Worm (Caenorhabditis elegans) whole organism, L1 larva: ENCODE results near the gene C16C10.9.

Experiments
- C04F5.9 ChIP-seq: sonication (generic microtip); optimal IDR thresholded peaks from 2 replicates; lab custom pipeline; 2016; ENCODE audit warnings: missing genetic modification characterization, missing compliant biosample characterization
- C16A3.4 ChIP-seq: fragments of 150-350 bp; optimal IDR thresholded peaks from 2 replicates; lab custom pipeline; 2014; ENCODE audit warnings: missing biosample characterization, missing genetic modification characterization
- Y116A8C.19 ChIP-seq: sonication (generic microtip); optimal IDR thresholded peaks from 2 replicates; lab custom pipeline; 2016; ENCODE audit warnings: missing compliant biosample characterization, missing genetic modification characterization, borderline replicate concordance
- aha-1 ChIP-seq: fragments of 150-350 bp; optimal IDR thresholded peaks from 2 replicates; lab custom pipeline; 2014; ENCODE audit warnings: missing biosample characterization, missing genetic modification characterization
- alr-1 ChIP-seq: fragments of 200-800 bp; sonication (Bioruptor generic); optimal IDR thresholded peaks from 2 replicates; lab custom pipeline; 2018; ENCODE audit warnings: borderline replicate concordance, mild to moderate bottlenecking, missing genetic modification characterization, missing compliant biosample characterization
- aly-2 ChIP-seq: fragments of 150-350 bp; optimal IDR thresholded peaks from 2 replicates; lab custom pipeline; 2014; ENCODE audit warnings: missing biosample characterization, missing genetic modification characterization
- ama-1 ChIP-seq: fragments of 150-350 bp; optimal IDR thresholded peaks from 2 replicates; lab custom pipeline; 2014
- ceh-63 ChIP-seq: fragments of 200-800 bp; sonication (Bioruptor generic); optimal IDR thresholded peaks from 2 replicates; lab custom pipeline; 2018; ENCODE audit warnings: mild to moderate bottlenecking, missing genetic modification characterization, missing compliant biosample characterization
- ceh-8 ChIP-seq: fragments of 200-800 bp; sonication (Bioruptor generic); optimal IDR thresholded peaks from 2 replicates; lab custom pipeline; 2018; ENCODE audit warnings: mild to moderate bottlenecking, missing genetic modification characterization, moderate library complexity, missing compliant biosample characterization
- ceh-82 ChIP-seq, 3 experiments: fragments of 150-350 bp in 1 of 3; sonication (generic microtip) in 2 of 3; optimal IDR thresholded peaks; 2 replicates each; lab custom pipeline; 2014 to 2017; ENCODE audit warnings: missing biosample characterization in 3 of 3, missing genetic modification characterization in 3 of 3
- dsc-1 ChIP-seq: sonication (generic microtip); optimal IDR thresholded peaks from 2 replicates; lab custom pipeline; 2016; ENCODE audit warnings: mild to moderate bottlenecking, missing genetic modification characterization, missing compliant biosample characterization
- efl-1 ChIP-seq, 4 experiments: fragments of 150-350 bp; optimal IDR thresholded peaks in 3 of 4; peaks in 1 of 4; 1 replicate in 1 of 4; 2 replicates in 3 of 4; lab custom pipeline; 2014; ENCODE audit warnings: missing biosample characterization in 2 of 4, missing genetic modification characterization in 2 of 4, missing genetic modification reagents in 2 of 4
- efl-3 ChIP-seq: fragments of 200-800 bp; sonication (Bioruptor generic); optimal IDR thresholded peaks from 2 replicates; lab custom pipeline; 2018; ENCODE audit warnings: mild to moderate bottlenecking, missing genetic modification characterization, missing compliant biosample characterization
- elt-3 ChIP-seq, 6 experiments: fragments of 150-350 bp in 1 of 6; sonication (generic microtip); optimal IDR thresholded peaks; 2 replicates each; lab custom pipeline; 2017 to 2018; ENCODE audit warnings: missing biosample characterization in 6 of 6, missing genetic modification characterization in 6 of 6, inconsistent platforms in 1 of 6
- fkh-10 ChIP-seq: sonication (generic microtip); optimal IDR thresholded peaks from 2 replicates; lab custom pipeline; 2017; ENCODE audit warnings: missing biosample characterization, missing genetic modification reagents, missing genetic modification characterization
- fkh-8 ChIP-seq: sonication (generic microtip); optimal IDR thresholded peaks from 2 replicates; lab custom pipeline; 2016; ENCODE audit warnings: mild to moderate bottlenecking, missing genetic modification characterization, missing compliant biosample characterization
- fos-1 ChIP-seq: fragments of 150-350 bp; optimal IDR thresholded peaks from 2 replicates; lab custom pipeline; 2014; ENCODE audit warnings: missing biosample characterization, missing genetic modification characterization
- irx-1 ChIP-seq: sonication (generic microtip); optimal IDR thresholded peaks from 2 replicates; lab custom pipeline; 2016; ENCODE audit warnings: missing genetic modification characterization, missing compliant biosample characterization
- isw-1 ChIP-seq: fragments of 200-800 bp; sonication (Bioruptor generic); IDR thresholded peaks from 2 replicates; pipeline ENCODE4 v1.3.6; 2022; ENCODE audit warnings: missing genetic modification characterization, missing compliant biosample characterization
- lin-14 ChIP-seq: fragments of 200-800 bp; sonication (Bioruptor generic); optimal IDR thresholded peaks from 2 replicates; lab custom pipeline; 2018; ENCODE audit warnings: mild to moderate bottlenecking, missing genetic modification characterization, moderate library complexity, missing compliant biosample characterization
- lin-35 ChIP-seq, 2 experiments: fragments of 150-350 bp; optimal IDR thresholded peaks; 2 replicates each; lab custom pipeline; 2014; ENCODE audit warnings: missing biosample characterization in 2 of 2, missing genetic modification characterization in 2 of 2, missing genetic modification reagents in 2 of 2
- lin-39 ChIP-seq: fragments of 150-350 bp; optimal IDR thresholded peaks from 2 replicates; lab custom pipeline; 2014; ENCODE audit warnings: missing biosample characterization, missing genetic modification reagents, missing genetic modification characterization
- lir-3 ChIP-seq: sonication (generic microtip); optimal IDR thresholded peaks from 2 replicates; lab custom pipeline; 2016; ENCODE audit warnings: mild to moderate bottlenecking, missing genetic modification characterization, moderate library complexity, missing compliant biosample characterization; ENCODE audit not compliant: poor library complexity
- mab-9 ChIP-seq: fragments of 200-800 bp; sonication (Bioruptor generic); IDR thresholded peaks from 2 replicates; pipeline ENCODE4 v1.3.6; 2022; ENCODE audit warnings: missing genetic modification reagents, missing genetic modification characterization, missing compliant biosample characterization
- mdl-1 ChIP-seq, 2 experiments: fragments of 150-350 bp; optimal IDR thresholded peaks; 2 replicates each; lab custom pipeline; 2014 to 2017; ENCODE audit warnings: missing biosample characterization in 2 of 2, missing genetic modification characterization in 2 of 2, inconsistent platforms in 1 of 2
- mef-2 ChIP-seq: fragments of 150-350 bp; optimal IDR thresholded peaks from 2 replicates; lab custom pipeline; 2014; ENCODE audit warnings: missing biosample characterization, missing genetic modification characterization
- nhr-11 ChIP-seq: fragments of 150-350 bp; optimal IDR thresholded peaks from 2 replicates; lab custom pipeline; 2014; ENCODE audit warnings: missing biosample characterization, missing genetic modification characterization
- nhr-12 ChIP-seq: sonication (generic microtip); optimal IDR thresholded peaks from 2 replicates; lab custom pipeline; 2017; ENCODE audit warnings: missing biosample characterization, missing genetic modification characterization
- nhr-19 ChIP-seq: fragments of 200-800 bp; sonication (Bioruptor generic); conservative IDR thresholded peaks from 2 replicates; pipeline ENCODE4 v1.3.6; 2022; ENCODE audit warnings: missing genetic modification characterization, missing compliant biosample characterization
- nhr-20 ChIP-seq: sonication (generic microtip); optimal IDR thresholded peaks from 2 replicates; lab custom pipeline; 2016; ENCODE audit warnings: mild to moderate bottlenecking, missing genetic modification characterization, missing compliant biosample characterization
- nhr-237 ChIP-seq: fragments of 150-350 bp; optimal IDR thresholded peaks from 2 replicates; lab custom pipeline; 2014; ENCODE audit warnings: missing biosample characterization, missing genetic modification characterization
- nhr-71 ChIP-seq: sonication (generic microtip); optimal IDR thresholded peaks from 2 replicates; lab custom pipeline; 2016; ENCODE audit warnings: mild to moderate bottlenecking, missing genetic modification characterization, moderate library complexity, missing compliant biosample characterization
- nhr-77 ChIP-seq: fragments of 150-350 bp; optimal IDR thresholded peaks from 2 replicates; lab custom pipeline; 2014; ENCODE audit warnings: missing biosample characterization, missing genetic modification characterization
- nhr-84 ChIP-seq: sonication (generic microtip); optimal IDR thresholded peaks from 2 replicates; lab custom pipeline; 2017; ENCODE audit warnings: missing biosample characterization, missing genetic modification characterization
- nhr-90 ChIP-seq: sonication (generic microtip); optimal IDR thresholded peaks from 2 replicates; lab custom pipeline; 2016; ENCODE audit warnings: mild to moderate bottlenecking, missing genetic modification characterization, missing compliant biosample characterization; ENCODE audit not compliant: poor library complexity
- pag-3 ChIP-seq: sonication (generic microtip); optimal IDR thresholded peaks from 2 replicates; lab custom pipeline; 2017; ENCODE audit warnings: missing genetic modification characterization, mild to moderate bottlenecking, missing compliant biosample characterization, antibody characterized with exemption, borderline replicate concordance; ENCODE audit not compliant: insufficient read depth
- pax-3 ChIP-seq: fragments of 200-800 bp; sonication (Bioruptor generic); optimal IDR thresholded peaks from 2 replicates; lab custom pipeline; 2018; ENCODE audit warnings: mild to moderate bottlenecking, missing genetic modification characterization, moderate library complexity, missing compliant biosample characterization
- pqm-1 ChIP-seq: sonication (generic microtip); optimal IDR thresholded peaks from 3 replicates; lab custom pipeline; 2017; ENCODE audit warnings: missing biosample characterization, missing genetic modification characterization
- rnt-1 ChIP-seq: sonication (generic microtip); optimal IDR thresholded peaks from 2 replicates; lab custom pipeline; 2016; ENCODE audit warnings: mild to moderate bottlenecking, missing genetic modification characterization, moderate library complexity, missing compliant biosample characterization
- snpc-4 ChIP-seq: fragments of 150-350 bp; optimal IDR thresholded peaks from 2 replicates; lab custom pipeline; 2014; ENCODE audit warnings: missing biosample characterization, missing genetic modification characterization
- snu-23 ChIP-seq: sonication (generic microtip); optimal IDR thresholded peaks from 2 replicates; lab custom pipeline; 2016; ENCODE audit warnings: missing genetic modification characterization, missing compliant biosample characterization
- sptf-1 ChIP-seq: fragments of 150-350 bp; optimal IDR thresholded peaks from 2 replicates; lab custom pipeline; 2014; ENCODE audit warnings: missing biosample characterization, missing genetic modification characterization
- sup-37 ChIP-seq: fragments of 200-800 bp; sonication (Bioruptor generic); optimal IDR thresholded peaks from 2 replicates; lab custom pipeline; 2018; ENCODE audit warnings: mild to moderate bottlenecking, missing genetic modification characterization, missing compliant biosample characterization
- swsn-7 ChIP-seq: sonication (generic microtip); optimal IDR thresholded peaks from 2 replicates; lab custom pipeline; 2016; ENCODE audit warnings: missing genetic modification characterization, missing compliant biosample characterization
- tbx-2 ChIP-seq: sonication (generic microtip); optimal IDR thresholded peaks from 2 replicates; lab custom pipeline; 2016; ENCODE audit warnings: missing genetic modification characterization, missing compliant biosample characterization
- unc-130 ChIP-seq: fragments of 150-350 bp; optimal IDR thresholded peaks from 2 replicates; lab custom pipeline; 2017; ENCODE audit warnings: missing biosample characterization, missing genetic modification characterization, inconsistent platforms
- unc-62 ChIP-seq: fragments of 150-350 bp; optimal IDR thresholded peaks from 2 replicates; lab custom pipeline; 2014; ENCODE audit warnings: missing biosample characterization, missing genetic modification reagents, missing genetic modification characterization
- unc-98 ChIP-seq: fragments of 200-800 bp; sonication (Bioruptor generic); IDR thresholded peaks from 2 replicates; pipeline ENCODE4 v1.3.6; 2022; ENCODE audit warnings: missing genetic modification characterization, missing compliant biosample characterization
- ztf-4 ChIP-seq: fragments of 150-350 bp; optimal IDR thresholded peaks from 2 replicates; lab custom pipeline; 2014; ENCODE audit warnings: missing biosample characterization, missing genetic modification characterization

Gene C16C10.9

ce11 chrIII:4204072-4204471 lies 46.9 kb upstream of the C16C10.9 start, which contains the start of the genes pelo-1 and R74.7 (continued):
- TF ChIP-seq mab-9 (GFP tag; lab: Robert Waterston, UW) (no peak), snpc-4 (no peak), ceh-82 (tag; optimal IDR thresholded peaks at IDR 0.05; lab: Kevin White, UChicago) (peak in 2 of 3 experiments; percentile 11 to 38), nhr-84 (tag; lab: Kevin White, UChicago) (no peak), nhr-20 (tag; lab: Kevin White, UChicago) (peak; percentile 1), C16A3.4 (tag; lab: Kevin White, UChicago) (no peak), C04F5.9 (tag; lab: Kevin White, UChicago) (no peak), pag-3 (tag; lab: Kevin White, UChicago) (no peak), tbx-2 (tag; lab: Kevin White, UChicago) (no peak), mef-2 (no peak), aly-2 (tag; lab: Kevin White, UChicago) (no peak), nhr-19 (GFP tag; lab: Robert Waterston, UW) (no peak), efl-1 (optimal IDR thresholded peaks at IDR 0.05; lab: Kevin White, UChicago) (peak; percentile 19 to 33), efl-1 (GFP tag; optimal IDR thresholded peaks at IDR 0.05 in 1 of 2; lab: Kevin White, UChicago) (peak in 1 of 2 experiments; percentile 25), irx-1 (no peak), elt-3 (tag; optimal IDR thresholded peaks at IDR 0.05; lab: Kevin White, UChicago) (no peak), fkh-8 (tag; lab: Kevin White, UChicago) (peak; percentile 36), lir-3 (no peak), nhr-11 (tag; lab: Kevin White, UChicago) (no peak), mdl-1 (tag; optimal IDR thresholded peaks at IDR 0.05; lab: Kevin White, UChicago) (no peak), sup-37 (GFP tag; lab: Kevin White, UChicago) (no peak), nhr-12 (tag; lab: Kevin White, UChicago) (no peak), sptf-1 (no peak), alr-1 (tag; lab: Kevin White, UChicago) (no peak), nhr-237 (tag; lab: Kevin White, UChicago) (no peak), nhr-77 (tag; lab: Kevin White, UChicago) (no peak), rnt-1 (no peak), swsn-7 (tag; lab: Kevin White, UChicago) (peak; percentile 2), nhr-71 (tag; lab: Kevin White, UChicago) (peak; percentile 41), unc-62 (GFP tag; lab: Kevin White, UChicago) (no peak), snu-23 (GFP tag; lab: Kevin White, UChicago) (peak; percentile 18), unc-98 (no peak), fkh-10 (GFP tag; lab: Kevin White, UChicago) (no peak), ztf-4 (tag; lab: Kevin White, UChicago) (no peak), pqm-1 (tag; lab: Kevin White, UChicago) (no peak), pax-3 (tag; lab: Kevin White, UChicago) (no peak), dsc-1 (tag; lab: Kevin White, UChicago) (no peak), Y116A8C.19 (tag; lab: Kevin White, UChicago) (no peak), ama-1 (no peak), lin-14 (GFP tag; lab: Kevin White, UChicago) (peak; percentile 36)

ce11 chrIII:4196988-4197384 lies 39.8 kb upstream of the C16C10.9 start, which contains the start of gene asd-1:
TSS of gene asd-1 (plus strand) at chrIII:4197285.
- TF ChIP-seq aly-2 (tag; lab: Kevin White, UChicago): no peak
- no peak for TF ChIP-seq nhr-90 (tag; lab: Kevin White, UChicago)
- TF ChIP-seq unc-98: no peak
- TF ChIP-seq ceh-63 (GFP tag; lab: Kevin White, UChicago): no peak
- TF ChIP-seq unc-130 (tag; lab: Kevin White, UChicago): no peak
- no peak for TF ChIP-seq fos-1 (tag; lab: Kevin White, UChicago)
- TF ChIP-seq ceh-8 (GFP tag; lab: Kevin White, UChicago): no peak
- TF ChIP-seq rnt-1: no peak
- TF ChIP-seq alr-1 (tag; lab: Kevin White, UChicago): no peak
- TF ChIP-seq isw-1 (GFP tag; lab: Robert Waterston, UW): no peak
- TF ChIP-seq efl-3 (GFP tag; lab: Kevin White, UChicago): no peak
- TF ChIP-seq aha-1 (tag; lab: Kevin White, UChicago): no peak
- no peak for TF ChIP-seq C04F5.9 (tag; lab: Kevin White, UChicago)
- TF ChIP-seq lin-35 (GFP tag; optimal IDR thresholded peaks at IDR 0.05; lab: Kevin White, UChicago): no peak
- TF ChIP-seq ceh-82 (tag; optimal IDR thresholded peaks at IDR 0.05; lab: Kevin White, UChicago): no peak
- no peak for TF ChIP-seq lin-39
- no peak for TF ChIP-seq C16A3.4 (tag; lab: Kevin White, UChicago)
